Worm (Caenorhabditis elegans) whole organism, mixed stage, embryonic: ENCODE measurements around the gene T25B9.1.

Experiments used
- ces-1 ChIP-seq: fragments of 150-350 bp; optimal IDR thresholded peaks from 2 replicates; lab custom pipeline; 2014; ENCODE audit warnings: missing biosample characterization, missing genetic modification reagents, missing genetic modification characterization
- elt-1 ChIP-seq: sonication (generic microtip); optimal IDR thresholded peaks from 2 replicates; lab custom pipeline; 2017; ENCODE audit warnings: missing genetic modification characterization, mild to moderate bottlenecking, missing compliant biosample characterization, antibody characterized with exemption, moderate library complexity, borderline replicate concordance; ENCODE audit not compliant: insufficient read depth
- elt-3 ChIP-seq: fragments of 150-350 bp; optimal IDR thresholded peaks from 2 replicates; lab custom pipeline; 2014; ENCODE audit warnings: missing biosample characterization, missing genetic modification characterization
- lin-13 ChIP-seq: fragments of 150-350 bp; optimal IDR thresholded peaks from 2 replicates; lab custom pipeline; 2014; ENCODE audit warnings: missing biosample characterization, missing genetic modification characterization
- mep-1 ChIP-seq: fragments of 150-350 bp; optimal IDR thresholded peaks from 2 replicates; lab custom pipeline; 2017; ENCODE audit warnings: missing biosample characterization, missing genetic modification reagents, missing genetic modification characterization, inconsistent platforms
- nhr-2 ChIP-seq: fragments of 150-350 bp; optimal IDR thresholded peaks from 2 replicates; lab custom pipeline; 2014; ENCODE audit warnings: missing biosample characterization, missing genetic modification characterization
- nhr-237 ChIP-seq: fragments of 150-350 bp; optimal IDR thresholded peaks from 2 replicates; lab custom pipeline; 2014; ENCODE audit warnings: missing biosample characterization, missing genetic modification characterization
- nhr-28 ChIP-seq: fragments of 150-350 bp; optimal IDR thresholded peaks from 2 replicates; lab custom pipeline; 2014; ENCODE audit warnings: missing biosample characterization, missing genetic modification characterization
- nhr-76 ChIP-seq: sonication (generic microtip); optimal IDR thresholded peaks from 2 replicates; lab custom pipeline; 2017; ENCODE audit warnings: missing biosample characterization, missing genetic modification characterization
- pha-4 ChIP-seq: fragments of 150-350 bp; optimal IDR thresholded peaks from 2 replicates; lab custom pipeline; 2018; ENCODE audit warnings: missing biosample characterization, missing genetic modification reagents, missing genetic modification characterization
- snpc-4 ChIP-seq: fragments of 150-350 bp; optimal IDR thresholded peaks from 2 replicates; lab custom pipeline; 2014; ENCODE audit warnings: missing biosample characterization, missing genetic modification characterization
- unc-62 ChIP-seq: fragments of 150-350 bp; optimal IDR thresholded peaks from 2 replicates; lab custom pipeline; 2014; ENCODE audit warnings: missing biosample characterization, missing genetic modification reagents, missing genetic modification characterization

DNA sequence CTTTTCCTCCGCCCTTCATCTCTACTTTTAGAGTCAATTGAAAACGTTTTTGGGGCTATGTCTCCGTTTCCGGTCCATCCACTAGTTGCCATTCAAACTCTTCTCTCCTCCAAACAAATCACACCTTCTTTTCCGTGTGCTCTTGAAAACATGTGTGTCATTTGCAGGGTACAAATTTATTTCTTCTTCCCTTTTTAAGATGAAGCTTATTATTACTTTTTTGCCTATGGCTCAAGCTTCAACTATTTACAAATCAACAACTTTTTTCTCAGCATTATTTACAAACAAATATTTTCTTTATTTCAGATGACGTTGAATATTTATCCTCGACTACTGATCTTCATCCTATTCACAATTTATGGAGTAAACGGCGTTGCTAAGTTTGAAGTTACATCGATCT, 5.5 kb downstream of the T25B9.1 start, which contains the start of gene T25B9.3:
- TF ChIP-seq nhr-28 = no peak
- TF ChIP-seq nhr-237 = no peak
- TF ChIP-seq elt-1 (tag; lab: Kevin White, UChicago) = no peak
- no peak for TF ChIP-seq nhr-76 (tag; lab: Kevin White, UChicago)
- no peak for TF ChIP-seq pha-4
- no peak for TF ChIP-seq nhr-2 (tag; lab: Kevin White, UChicago)
- no peak for TF ChIP-seq lin-13 (tag; lab: Kevin White, UChicago)
- no peak for TF ChIP-seq snpc-4 (tag; lab: Kevin White, UChicago)
- TF ChIP-seq elt-3 (tag; lab: Kevin White, UChicago) = no peak
- no peak for TF ChIP-seq mep-1 (tag; lab: Kevin White, UChicago)
- no peak for TF ChIP-seq ces-1 (GFP tag; lab: Kevin White, UChicago)
- TF ChIP-seq unc-62 (GFP tag; lab: Kevin White, UChicago) = no peak
